Fruit fly (Drosophila melanogaster) whole organism, embryonic: ENCODE data around the gene CG6749.

Experiments used
- CG13296 ChIP-seq: fragments of 200-800 bp; sonication (Bioruptor generic); optimal IDR thresholded peaks from 3 replicates; lab custom pipeline; 2018; ENCODE audit warnings: missing biosample characterization, mild to moderate bottlenecking, missing genetic modification characterization
- CG14441 ChIP-seq: fragments of 200-800 bp; sonication (Bioruptor generic); IDR thresholded peaks from 2 replicates; pipeline ENCODE4 v1.3.6; 2022; ENCODE audit warnings: missing biosample characterization, missing genetic modification characterization
- CG15514 ChIP-seq: fragments of 200-800 bp; sonication (Bioruptor generic); optimal IDR thresholded peaks from 3 replicates; lab custom pipeline; 2017; ENCODE audit warnings: missing biosample characterization, missing genetic modification characterization, mild to moderate bottlenecking, moderate library complexity, missing genetic modification reagents
- CG7963 ChIP-seq: fragments of 200-800 bp; sonication (Bioruptor generic); IDR thresholded peaks from 3 replicates; pipeline ENCODE4 v1.3.6; 2022; ENCODE audit warnings: missing biosample characterization, missing genetic modification characterization; ENCODE audit not compliant: partially characterized antibody
- CG7987 ChIP-seq: fragments of 200-800 bp; sonication (Bioruptor generic); optimal IDR thresholded peaks from 2 replicates; lab custom pipeline; 2018; ENCODE audit warnings: missing biosample characterization, mild to moderate bottlenecking, missing genetic modification characterization, moderate library complexity
- dmrt99B ChIP-seq: fragments of 200-800 bp; sonication (Bioruptor generic); optimal IDR thresholded peaks from 2 replicates; lab custom pipeline; 2018; ENCODE audit warnings: missing biosample characterization, mild to moderate bottlenecking, missing genetic modification characterization, moderate library complexity
- wor ChIP-seq: fragments of 200-800 bp; sonication (Bioruptor generic); IDR thresholded peaks from 2 replicates; pipeline ENCODE4 v1.3.6; 2022; ENCODE audit warnings: missing biosample characterization, missing genetic modification characterization

- no peak for TF ChIP-seq wor (GFP tag; lab: Robert Waterston, UW)
- no peak for TF ChIP-seq dmrt99B (tag; lab: Kevin White, UChicago)
- TF ChIP-seq CG15514 (GFP tag; lab: Kevin White, UChicago) = no peak
- TF ChIP-seq CG7963 (GFP tag; lab: Robert Waterston, UW) = 0 out of 3 replicates have a peak, but pooled peaks have one; percentile 15
- no peak for TF ChIP-seq CG7987 (GFP tag; lab: Kevin White, UChicago)
- no peak for TF ChIP-seq CG13296
- TF ChIP-seq CG14441 (GFP tag; lab: Robert Waterston, UW) = no peak
Measured at dm6 chr3L:9717839-9718238, 15.8 kb downstream of the CG6749 start.
